Worm (Caenorhabditis elegans): ENCODE data around the gene M60.6.
A peak's percentile ranks its signal among the peaks of the same experiment; 100 is the strongest.

Gene M60.6

DNA sequence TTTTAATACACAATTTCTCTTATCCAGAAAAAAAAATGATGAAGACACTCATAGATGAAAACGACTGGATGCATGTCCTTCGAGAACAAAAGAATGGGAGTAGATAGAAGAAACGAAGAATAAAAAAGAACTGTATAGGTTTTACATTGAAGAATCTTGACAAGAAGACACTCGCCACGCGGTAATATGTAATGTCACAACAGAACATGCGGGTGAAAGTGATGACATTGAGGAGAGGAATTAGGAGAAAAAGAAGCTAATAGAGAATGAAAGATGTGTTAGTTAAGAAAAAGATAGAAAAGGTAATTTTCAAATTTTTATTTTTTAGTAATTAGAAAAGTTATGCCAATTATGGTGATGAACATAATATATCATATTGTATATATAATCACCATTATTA, 3.2 kb upstream of the M60.6 start:
- TF ChIP-seq pag-3 (tag; optimal IDR thresholded peaks at IDR 0.05; ENCODE audit: borderline replicate concordance), result no peak
- no peak for TF ChIP-seq ceh-31 (tag; optimal IDR thresholded peaks at IDR 0.05)
- no peak for TF ChIP-seq ceh-6 (GFP tag; optimal IDR thresholded peaks at IDR 0.05)
- TF ChIP-seq syd-9 (tag; optimal IDR thresholded peaks at IDR 0.05), result no peak
- TF ChIP-seq gmeb-2 (tag; optimal IDR thresholded peaks at IDR 0.05), result no peak
- TF ChIP-seq hlh-8 (tag; optimal IDR thresholded peaks at IDR 0.05), result no peak
- no peak for TF ChIP-seq ahr-1 (tag; optimal IDR thresholded peaks at IDR 0.05)
- no peak for TF ChIP-seq hlh-15 (tag; optimal IDR thresholded peaks at IDR 0.05)
- no peak for TF ChIP-seq unc-55 (GFP tag; optimal IDR thresholded peaks at IDR 0.05)
- no peak for TF ChIP-seq nfya-1 (tag; optimal IDR thresholded peaks at IDR 0.05)
- TF ChIP-seq ztf-16 (tag; optimal IDR thresholded peaks at IDR 0.05), result no peak
- TF ChIP-seq ceh-45 (GFP tag; IDR thresholded peaks at IDR 0.05), result no peak
- no peak for TF ChIP-seq sox-2 (GFP tag; IDR thresholded peaks at IDR 0.05)
- no peak for TF ChIP-seq lim-6 (tag; optimal IDR thresholded peaks at IDR 0.05)
- no peak for TF ChIP-seq ceh-14 (tag; optimal IDR thresholded peaks at IDR 0.05)

DNA sequence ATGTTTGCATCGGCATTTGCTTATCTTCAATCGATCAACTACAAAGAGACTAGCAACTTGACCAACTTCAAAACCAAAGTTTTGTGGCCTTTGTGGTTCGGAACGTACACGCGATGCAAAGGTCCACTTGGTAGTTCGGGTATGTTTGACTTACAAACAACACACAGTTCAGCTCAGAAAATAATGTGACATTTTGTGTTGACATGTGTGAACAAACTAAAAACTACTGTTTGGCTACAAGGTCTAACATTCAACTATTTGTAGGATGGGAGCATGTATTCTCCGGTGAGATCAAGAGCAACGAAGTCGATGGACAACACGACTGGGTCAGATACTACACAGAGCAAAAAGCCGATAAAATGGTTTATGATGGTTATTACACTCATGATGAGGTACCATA, 5.2 kb downstream of the M60.6 start:
- TF ChIP-seq nfya-1 (tag; optimal IDR thresholded peaks at IDR 0.05) (no peak), ceh-6 (GFP tag; optimal IDR thresholded peaks at IDR 0.05) (no peak), npax-4 (tag; optimal IDR thresholded peaks at IDR 0.05) (no peak), Y22D7AL.16 (tag; optimal IDR thresholded peaks at IDR 0.05) (no peak), sdc-2 (tag; optimal IDR thresholded peaks at IDR 0.05) (no peak), C38D4.7 (GFP tag; optimal IDR thresholded peaks at IDR 0.05) (no peak), ref-2 (tag; optimal IDR thresholded peaks at IDR 0.05) (no peak), ceh-18 (tag; optimal IDR thresholded peaks at IDR 0.05) (no peak), gmeb-2 (tag; optimal IDR thresholded peaks at IDR 0.05) (no peak)

DNA sequence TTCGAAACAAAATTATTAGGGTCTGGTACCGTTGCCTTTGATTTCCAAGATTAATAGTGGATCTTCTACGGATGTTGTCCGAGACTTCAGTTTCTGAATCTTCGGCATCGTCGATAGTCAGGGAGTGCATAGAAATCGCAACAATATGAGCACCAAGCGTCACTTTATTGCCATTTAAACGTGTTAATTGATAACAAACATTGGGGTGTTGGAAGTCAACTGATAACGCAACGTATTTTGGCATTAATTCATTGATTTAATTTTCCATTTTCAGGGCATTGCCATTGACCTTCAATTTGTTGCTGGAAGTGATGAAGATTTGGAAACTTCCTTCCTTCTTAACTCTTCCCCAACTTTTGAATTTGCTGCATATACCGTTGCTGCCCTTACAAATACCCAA, 6.1 kb downstream of the M60.6 start, which contains the start of gene kqt-2:
Gene kqt-2 (minus strand): TSS at position 244 of the 400 bp plus-strand sequence.
- TF ChIP-seq lin-11 (tag; optimal IDR thresholded peaks at IDR 0.05) (no peak), eyg-1 (tag; optimal IDR thresholded peaks at IDR 0.05) (no peak), elt-2 (tag; optimal IDR thresholded peaks at IDR 0.05) (peak; percentile 46), pqm-1 (tag; optimal IDR thresholded peaks at IDR 0.05) (no peak)

DNA sequence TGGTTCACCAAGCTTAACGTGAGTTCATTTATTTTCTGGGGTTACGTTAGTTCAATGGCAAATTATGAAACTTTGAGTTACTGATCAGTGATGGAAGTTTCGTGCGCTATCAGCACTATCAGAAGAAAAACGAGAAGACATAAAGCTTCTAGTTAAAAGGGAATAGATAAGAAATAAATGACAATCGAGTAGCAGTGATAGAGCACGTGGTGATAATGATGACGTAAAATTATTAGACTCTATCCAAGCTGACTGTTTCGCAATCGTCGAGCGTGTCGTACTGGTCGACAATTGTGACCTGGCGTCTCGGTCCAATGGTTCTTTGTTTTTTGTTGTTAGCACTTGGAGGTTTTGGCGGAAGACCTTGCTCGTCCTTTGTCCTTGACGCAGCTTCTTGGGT, 9.1 kb downstream of the M60.6 start:
- TF ChIP-seq elt-2 (tag; optimal IDR thresholded peaks at IDR 0.05) (peak; percentile 58), ama-1 (optimal IDR thresholded peaks at IDR 0.05) (no peak)

DNA sequence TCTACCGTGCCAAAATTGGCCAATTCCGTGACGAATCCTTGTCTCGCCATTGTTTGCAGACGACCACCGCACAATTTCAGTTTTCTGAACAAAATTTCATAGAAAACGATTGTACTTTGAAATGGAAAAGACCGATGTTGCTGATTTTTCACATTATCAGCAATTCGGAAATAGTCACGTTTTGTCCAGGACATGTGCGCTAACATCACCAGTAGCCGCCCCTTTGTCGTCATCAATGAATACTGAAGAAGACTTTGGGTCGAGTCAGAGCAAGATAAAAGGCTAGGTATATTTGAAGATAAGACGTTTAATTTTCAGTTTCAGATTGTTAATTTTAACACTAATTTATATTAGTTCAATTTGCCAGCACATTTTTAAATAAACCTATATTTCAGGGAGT, 10.4 kb downstream of the M60.6 start, which contains the start of gene endu-2:
Gene endu-2 (plus strand): TSS at position 396 of the 400 bp plus-strand sequence.
- TF ChIP-seq ahr-1 (tag; optimal IDR thresholded peaks at IDR 0.05) (no peak), che-1 (tag; optimal IDR thresholded peaks at IDR 0.05) (no peak), ets-4 (tag; optimal IDR thresholded peaks at IDR 0.05) (no peak), pax-1 (tag; optimal IDR thresholded peaks at IDR 0.05) (no peak), fkh-10 (GFP tag; optimal IDR thresholded peaks at IDR 0.05) (no peak), ceh-30 (tag; optimal IDR thresholded peaks at IDR 0.05) (no peak), eyg-1 (tag; optimal IDR thresholded peaks at IDR 0.05) (no peak), ztf-16 (tag; optimal IDR thresholded peaks at IDR 0.05) (no peak), pqm-1 (tag; optimal IDR thresholded peaks at IDR 0.05) (no peak), sox-2 (GFP tag; IDR thresholded peaks at IDR 0.05) (no peak), nhr-11 (tag; optimal IDR thresholded peaks at IDR 0.05) (no peak), pha-4 (tag; optimal IDR thresholded peaks at IDR 0.05) (no peak), ama-1 (optimal IDR thresholded peaks at IDR 0.05) (no peak), nfya-1 (tag; optimal IDR thresholded peaks at IDR 0.05) (no peak), F13H6.1 (tag; optimal IDR thresholded peaks at IDR 0.05) (no peak)

DNA sequence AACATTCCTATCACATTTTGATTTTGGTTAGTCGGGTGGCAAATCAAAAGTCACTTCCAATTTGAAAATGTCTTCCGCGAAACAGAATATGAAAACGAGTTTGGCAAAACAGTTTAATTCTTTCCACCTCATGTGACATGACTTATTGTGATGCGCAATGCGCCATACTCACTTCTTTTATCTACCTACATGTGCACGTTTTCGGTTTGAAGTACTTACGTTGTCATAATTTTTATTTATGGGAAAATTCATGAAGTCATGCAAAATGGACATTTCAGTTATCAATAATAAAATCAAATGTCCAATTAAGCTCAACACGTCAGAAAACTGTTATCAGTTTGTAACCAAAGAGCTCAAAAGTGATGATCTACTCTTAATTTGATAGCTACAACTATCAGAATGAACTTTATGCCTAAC, 13.6 kb downstream of the M60.6 start:
- TF ChIP-seq nhr-11 (tag; optimal IDR thresholded peaks at IDR 0.05) (no peak), hlh-13 (GFP tag; optimal IDR thresholded peaks at IDR 0.05) (no peak), sdc-2 (tag; optimal IDR thresholded peaks at IDR 0.05) (no peak), madf-2 (tag; optimal IDR thresholded peaks at IDR 0.05) (no peak), dve-1 (tag; optimal IDR thresholded peaks at IDR 0.05) (peak; percentile 10)
